Fruit fly (Drosophila melanogaster): ENCODE measurements around the gene Atg4a.

Atg4a gene

DNA sequence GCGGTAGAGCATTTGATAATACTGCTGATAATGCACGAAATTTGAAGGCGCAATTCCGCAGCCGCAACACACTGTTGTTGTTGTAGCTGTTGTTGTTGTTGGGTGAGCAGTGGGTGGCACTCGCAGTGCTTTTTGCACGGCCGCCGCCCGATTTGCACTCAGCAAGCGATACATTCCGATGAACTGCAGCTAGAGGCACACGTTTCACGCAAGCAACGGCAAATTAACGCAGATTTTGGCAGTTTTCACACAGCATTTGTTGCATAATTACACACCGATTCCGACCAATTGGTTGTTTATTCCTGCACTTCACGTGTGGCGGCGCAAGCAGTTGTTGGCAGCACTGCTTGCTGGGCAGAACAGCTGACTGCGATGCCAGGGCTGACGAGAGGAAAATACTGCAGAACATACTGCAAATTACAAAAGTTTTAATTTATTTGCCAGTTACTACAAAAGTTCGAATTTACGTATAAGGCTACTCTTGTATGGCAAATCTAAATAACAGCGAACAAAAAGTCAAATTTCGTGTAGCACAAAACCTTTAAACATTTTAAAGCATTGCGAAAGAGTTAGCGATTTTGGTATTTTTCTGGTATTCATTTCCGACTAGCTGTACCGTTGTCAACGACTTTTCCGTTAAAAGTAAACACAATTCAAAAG, 27.4 kb downstream of the Atg4a start, which contains the start of the genes PolrMT and CG14339 (continued):
- TF ChIP-seq pzg (GFP tag; optimal IDR thresholded peaks at IDR 0.05), result peak; percentile 75
- no peak for TF ChIP-seq Trl (optimal IDR thresholded peaks at IDR 0.05)
- TF ChIP-seq Trl (GFP tag; optimal IDR thresholded peaks at IDR 0.05), result peak; percentile 54
- TF ChIP-seq Ets65A (GFP tag), result peak; percentile 76
- TF ChIP-seq dan (GFP tag; IDR thresholded peaks at IDR 0.05), result no peak
- TF ChIP-seq pan (optimal IDR thresholded peaks at IDR 0.05), result no peak
- peak in 1 of 2 experiments; percentile 22 for TF ChIP-seq pan (GFP tag; optimal IDR thresholded peaks at IDR 0.05 in 1 of 2, IDR thresholded peaks at IDR 0.05 in 1 of 2)
- peak; percentile 41 for TF ChIP-seq Abd-B (GFP tag; optimal IDR thresholded peaks at IDR 0.05)
- TF ChIP-seq CG18262 (tag; optimal IDR thresholded peaks at IDR 0.05), result no peak
- peak; percentile 54 for TF ChIP-seq tin (GFP tag; optimal IDR thresholded peaks at IDR 0.05)
- TF ChIP-seq Jarid2 (GFP tag; optimal IDR thresholded peaks at IDR 0.05), result no peak
- 0 out of 2 replicates have a peak, but pooled peaks have one; percentile 15 for TF ChIP-seq Xrp1 (GFP tag; IDR thresholded peaks at IDR 0.05)
- TF ChIP-seq CG11398 (GFP tag; optimal IDR thresholded peaks at IDR 0.05), result peak; percentile 5
- TF ChIP-seq twi (tag; optimal IDR thresholded peaks at IDR 0.05), result peak; percentile 38
- peak; percentile 5 for TF ChIP-seq CG9876 (GFP tag; optimal IDR thresholded peaks at IDR 0.05)
- TF ChIP-seq CG2120 (GFP tag; optimal IDR thresholded peaks at IDR 0.05), result peak; percentile 65
- TF ChIP-seq ftz-f1 (GFP tag; optimal IDR thresholded peaks at IDR 0.05), result peak; percentile 41
- TF ChIP-seq ind (GFP tag; optimal IDR thresholded peaks at IDR 0.05), result no peak
- TF ChIP-seq CG4730 (GFP tag; IDR thresholded peaks at IDR 0.05), result 0 out of 2 replicates have a peak, but pooled peaks have one; percentile 7
- TF ChIP-seq Med (GFP tag), result peak; percentile 89
- TF ChIP-seq CG13287 (GFP tag; IDR thresholded peaks at IDR 0.05; ENCODE audit: partially characterized antibody), result peak; percentile 49; the same call in 1 of the 2 replicates
- peak; percentile 63 for TF ChIP-seq CoRest (tag; optimal IDR thresholded peaks at IDR 0.05)
- peak; percentile 1 for TF ChIP-seq zfh2 (GFP tag; optimal IDR thresholded peaks at IDR 0.05)
- no peak for TF ChIP-seq CG13894 (tag; optimal IDR thresholded peaks at IDR 0.05)
- TF ChIP-seq YL-1 (GFP tag; optimal IDR thresholded peaks at IDR 0.05), result peak; percentile 95
- TF ChIP-seq CG18011 (GFP tag; optimal IDR thresholded peaks at IDR 0.05), result peak; percentile 19
- peak; percentile 56 for TF ChIP-seq Hsf (GFP tag; optimal IDR thresholded peaks at IDR 0.05)
- no peak for TF ChIP-seq CG15073 (GFP tag; optimal IDR thresholded peaks at IDR 0.05)
- no peak for TF ChIP-seq aop (GFP tag; IDR thresholded peaks at IDR 0.05)
- no peak for TF ChIP-seq crc (GFP tag; optimal IDR thresholded peaks at IDR 0.05)
- TF ChIP-seq CG13424 (tag; optimal IDR thresholded peaks at IDR 0.05), result peak; percentile 29
- TF ChIP-seq CG10431 (GFP tag; optimal IDR thresholded peaks at IDR 0.05), result no peak
- no peak for TF ChIP-seq Atf6 (GFP tag; IDR thresholded peaks at IDR 0.05)
- peak; percentile 35 for TF ChIP-seq CG17829 (tag; optimal IDR thresholded peaks at IDR 0.05)
- peak; percentile 66 for TF ChIP-seq row (GFP tag; IDR thresholded peaks at IDR 0.05)
- TF ChIP-seq CTCF (GFP tag; optimal IDR thresholded peaks at IDR 0.05), result no peak
- no peak for TF ChIP-seq pros (GFP tag; optimal IDR thresholded peaks at IDR 0.05)
- TF ChIP-seq CG30403 (GFP tag; optimal IDR thresholded peaks at IDR 0.05), result peak; percentile 58
- peak; percentile 51 for TF ChIP-seq mam (GFP tag; optimal IDR thresholded peaks at IDR 0.05)
- TF ChIP-seq Mes4 (GFP tag; optimal IDR thresholded peaks at IDR 0.05), result peak; percentile 49
- no peak for TF ChIP-seq CG10274 (GFP tag; optimal IDR thresholded peaks at IDR 0.05)
- peak; percentile 59 for TF ChIP-seq E2f2 (GFP tag; IDR thresholded peaks at IDR 0.05)
- TF ChIP-seq Ssrp (tag; optimal IDR thresholded peaks at IDR 0.05), result no peak
- TF ChIP-seq ttk (GFP tag; IDR thresholded peaks at IDR 0.05), result no peak
- peak; percentile 70 for TF ChIP-seq CG12659 (GFP tag; optimal IDR thresholded peaks at IDR 0.05)
- 0 out of 2 replicates have a peak, but pooled peaks have one; percentile 23 for TF ChIP-seq CG3847 (GFP tag; IDR thresholded peaks at IDR 0.05)
- peak; percentile 4 for TF ChIP-seq run (tag; optimal IDR thresholded peaks at IDR 0.05)
- TF ChIP-seq CG8359 (GFP tag; optimal IDR thresholded peaks at IDR 0.05; ENCODE audit: borderline replicate concordance), result no peak
- peak; percentile 94 for TF ChIP-seq cwo (GFP tag; optimal IDR thresholded peaks at IDR 0.05)
- TF ChIP-seq nmo (GFP tag; optimal IDR thresholded peaks at IDR 0.05), result peak; percentile 62
- peak; percentile 39 for TF ChIP-seq fu2 (GFP tag; optimal IDR thresholded peaks at IDR 0.05)

Measured in whole organism, embryonic.